Fruit fly (Drosophila melanogaster): ENCODE results near the gene dy.

dy gene

DNA sequence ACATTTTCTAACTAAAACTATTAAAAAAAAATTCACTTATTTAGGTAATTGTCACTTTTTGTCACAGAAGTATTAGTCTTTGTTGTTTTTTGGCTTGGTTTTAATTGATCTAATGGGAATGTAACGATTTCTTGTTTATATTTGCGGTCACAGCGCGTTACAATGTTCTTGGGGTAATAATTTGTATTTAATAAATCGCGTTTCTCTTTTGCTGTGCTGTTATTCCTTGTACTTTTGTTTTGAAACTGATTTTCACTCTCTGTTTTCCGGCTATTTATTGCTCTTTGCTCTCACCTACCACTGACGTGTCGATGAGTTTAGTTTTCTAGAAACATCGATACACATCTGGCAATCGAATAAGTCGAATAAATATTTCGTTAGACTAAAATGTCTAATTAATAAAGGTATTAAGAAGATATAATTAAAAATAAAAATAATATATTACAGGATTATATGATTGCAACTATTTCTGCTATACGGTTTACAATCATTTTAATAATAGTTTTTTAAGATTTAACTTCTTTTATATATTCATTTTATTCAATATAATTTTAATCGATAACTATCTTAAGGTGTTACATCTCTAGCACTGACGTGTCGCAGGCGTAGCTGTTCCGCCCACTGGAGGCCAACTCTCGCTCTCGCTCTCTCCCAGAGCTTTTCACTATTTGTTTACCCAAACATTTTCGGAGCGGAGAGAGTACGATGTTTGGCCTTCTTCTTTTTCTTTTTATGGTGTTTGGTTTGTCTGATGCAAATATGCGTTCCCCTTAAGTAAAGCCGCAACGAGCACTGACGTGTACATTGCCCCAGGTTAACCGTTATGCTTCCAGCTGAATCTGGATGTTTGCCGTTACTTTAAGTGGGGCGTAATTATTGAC, 28.5 kb upstream of the dy start, which contains the start of gene Hsc70-3 (continued):
- TF ChIP-seq YL-1 (GFP tag; optimal IDR thresholded peaks at IDR 0.05) (peak; percentile 37), CG12769 (tag; optimal IDR thresholded peaks at IDR 0.05) (peak; percentile 41), twi (tag; optimal IDR thresholded peaks at IDR 0.05) (no peak), CG17612 (GFP tag; IDR thresholded peaks at IDR 0.05) (no peak), MBD-R2 (GFP tag; IDR thresholded peaks at IDR 0.05) (no peak), CG11456 (GFP tag; IDR thresholded peaks at IDR 0.05) (no peak), NC2β (GFP tag; optimal IDR thresholded peaks at IDR 0.05) (peak; percentile 36), Mes4 (GFP tag; optimal IDR thresholded peaks at IDR 0.05) (peak; percentile 7), pho (GFP tag; optimal IDR thresholded peaks at IDR 0.05) (no peak), CG3838 (GFP tag; optimal IDR thresholded peaks at IDR 0.05) (no peak), CG12299 (tag; optimal IDR thresholded peaks at IDR 0.05) (peak; percentile 31), wek (GFP tag; optimal IDR thresholded peaks at IDR 0.05) (peak; percentile 71), Oli (tag; optimal IDR thresholded peaks at IDR 0.05) (no peak), dati (GFP tag; IDR thresholded peaks at IDR 0.05) (no peak), BEAF-32 (GFP tag; optimal IDR thresholded peaks at IDR 0.05) (peak; percentile 70), B-H1 (GFP tag; IDR thresholded peaks at IDR 0.05) (no peak), CG7928 (GFP tag; optimal IDR thresholded peaks at IDR 0.05) (no peak), pb (GFP tag; optimal IDR thresholded peaks at IDR 0.05) (no peak), crc (GFP tag; optimal IDR thresholded peaks at IDR 0.05) (no peak), Bdp1 (GFP tag; optimal IDR thresholded peaks at IDR 0.05) (no peak), pfk (GFP tag; optimal IDR thresholded peaks at IDR 0.05) (peak; percentile 55), CG1832 (GFP tag; optimal IDR thresholded peaks at IDR 0.05) (no peak), CG18764 (GFP tag; optimal IDR thresholded peaks at IDR 0.05) (peak; percentile 35), grn (GFP tag; optimal IDR thresholded peaks at IDR 0.05) (no peak), CG18011 (GFP tag; optimal IDR thresholded peaks at IDR 0.05) (peak; percentile 3), slbo (GFP tag; IDR thresholded peaks at IDR 0.05) (no peak), stwl (tag; optimal IDR thresholded peaks at IDR 0.05) (peak; percentile 49), amos (GFP tag; IDR thresholded peaks at IDR 0.05; ENCODE audit: partially characterized antibody) (peak; percentile 55; the same call in 1 of the 2 replicates), CG13287 (GFP tag; IDR thresholded peaks at IDR 0.05; ENCODE audit: partially characterized antibody) (peak; percentile 85), Elba2 (GFP tag; optimal IDR thresholded peaks at IDR 0.05) (no peak), CG17385 (GFP tag; optimal IDR thresholded peaks at IDR 0.05) (peak; percentile 81), CG32772 (GFP tag; IDR thresholded peaks at IDR 0.05) (no peak), CG18599 (GFP tag; optimal IDR thresholded peaks at IDR 0.05) (peak; percentile 4), CG5245 (GFP tag; optimal IDR thresholded peaks at IDR 0.05) (no peak), HmgD (GFP tag; optimal IDR thresholded peaks at IDR 0.05) (no peak), abd-A (tag; optimal IDR thresholded peaks at IDR 0.05) (peak; percentile 68), zfh1 (GFP tag; IDR thresholded peaks at IDR 0.05) (peak; percentile 37; the same call in 1 of the 3 replicates), zen2 (GFP tag; IDR thresholded peaks at IDR 0.05; ENCODE audit: partially characterized antibody) (no peak; the same call in 2 of the 3 replicates), CG30431 (GFP tag; optimal IDR thresholded peaks at IDR 0.05) (no peak), CG8388 (GFP tag; optimal IDR thresholded peaks at IDR 0.05) (no peak), Dad (GFP tag; optimal IDR thresholded peaks at IDR 0.05) (no peak), CG6683 (GFP tag; optimal IDR thresholded peaks at IDR 0.05) (no peak), Sox102F (GFP tag; optimal IDR thresholded peaks at IDR 0.05) (peak; percentile 25), CG7745 (tag; optimal IDR thresholded peaks at IDR 0.05) (peak; percentile 68), Tbp (GFP tag; optimal IDR thresholded peaks at IDR 0.05) (no peak), Hmx (GFP tag; optimal IDR thresholded peaks at IDR 0.05) (no peak), CG2199 (GFP tag; IDR thresholded peaks at IDR 0.05) (peak; percentile 64; the same call in 1 of the 3 replicates), CG1233 (GFP tag; optimal IDR thresholded peaks at IDR 0.05) (peak; percentile 33), CG33213 (GFP tag; optimal IDR thresholded peaks at IDR 0.05) (peak; percentile 11)
